Worm (Caenorhabditis elegans) whole organism, L3 larva: ENCODE data around the gene moa-1.
A peak's percentile ranks its signal among the peaks of the same experiment; 100 is the strongest.

ENCODE experiments used
- R02D3.7 ChIP-seq: fragments of 150-350 bp; optimal IDR thresholded peaks from 2 replicates; lab custom pipeline; 2014; ENCODE audit warnings: missing biosample characterization, missing genetic modification characterization
- ZK546.5 ChIP-seq: sonication (generic microtip); optimal IDR thresholded peaks from 2 replicates; lab custom pipeline; 2017; ENCODE audit warnings: missing biosample characterization, missing genetic modification characterization
- aly-2 ChIP-seq: fragments of 150-350 bp; optimal IDR thresholded peaks from 2 replicates; lab custom pipeline; 2014; ENCODE audit warnings: missing biosample characterization, missing genetic modification characterization
- ama-1 ChIP-seq: fragments of 150-350 bp; optimal IDR thresholded peaks from 2 replicates; lab custom pipeline; 2018
- ceh-16 ChIP-seq: sonication (generic microtip); optimal IDR thresholded peaks from 2 replicates; lab custom pipeline; 2017; ENCODE audit warnings: missing biosample characterization, missing genetic modification characterization
- ceh-28 ChIP-seq: fragments of 150-350 bp; optimal IDR thresholded peaks from 2 replicates; lab custom pipeline; 2014; ENCODE audit warnings: missing biosample characterization, missing genetic modification reagents, missing genetic modification characterization
- ceh-82 ChIP-seq: fragments of 150-350 bp; optimal IDR thresholded peaks from 2 replicates; lab custom pipeline; 2014; ENCODE audit warnings: missing biosample characterization, missing genetic modification characterization
- ceh-9 ChIP-seq: sonication (generic microtip); optimal IDR thresholded peaks from 2 replicates; lab custom pipeline; 2018; ENCODE audit warnings: missing biosample characterization, missing genetic modification characterization
- daf-12 ChIP-seq: fragments of 150-350 bp; optimal IDR thresholded peaks from 2 replicates; lab custom pipeline; 2014; ENCODE audit warnings: missing biosample characterization, missing genetic modification reagents, missing genetic modification characterization
- egl-27 ChIP-seq: sonication (generic microtip); optimal IDR thresholded peaks from 4 replicates; lab custom pipeline; 2017; ENCODE audit warnings: missing biosample characterization, missing genetic modification reagents, missing genetic modification characterization
- egl-5 ChIP-seq: fragments of 150-350 bp; optimal IDR thresholded peaks from 2 replicates; lab custom pipeline; 2017; ENCODE audit warnings: missing biosample characterization, missing genetic modification reagents, missing genetic modification characterization, inconsistent platforms
- elt-1 ChIP-seq: fragments of 150-350 bp; optimal IDR thresholded peaks from 2 replicates; lab custom pipeline; 2014; ENCODE audit warnings: missing biosample characterization, missing genetic modification characterization
- elt-2 ChIP-seq: sonication (generic microtip); optimal IDR thresholded peaks from 2 replicates; lab custom pipeline; 2016; ENCODE audit warnings: missing genetic modification reagents, mild to moderate bottlenecking, missing genetic modification characterization, missing compliant biosample characterization
- elt-3 ChIP-seq, 3 experiments: fragments of 150-350 bp in 1 of 3; sonication (generic microtip) in 2 of 3; optimal IDR thresholded peaks; 2 replicates in 2 of 3; 4 replicates in 1 of 3; lab custom pipeline; 2014 to 2017; ENCODE audit warnings: missing biosample characterization in 3 of 3, missing genetic modification characterization in 3 of 3
- eor-1 ChIP-seq, 2 experiments: fragments of 150-350 bp; optimal IDR thresholded peaks; 2 replicates each; lab custom pipeline; 2014 to 2018; ENCODE audit warnings: missing biosample characterization in 2 of 2, missing genetic modification characterization in 2 of 2
- fkh-10 ChIP-seq: sonication (generic microtip); optimal IDR thresholded peaks from 2 replicates; lab custom pipeline; 2017; ENCODE audit warnings: missing biosample characterization, missing genetic modification reagents, missing genetic modification characterization
- fkh-2 ChIP-seq: fragments of 150-350 bp; optimal IDR thresholded peaks from 2 replicates; lab custom pipeline; 2014; ENCODE audit warnings: missing biosample characterization, missing genetic modification reagents, missing genetic modification characterization
- fos-1 ChIP-seq: fragments of 150-350 bp; optimal IDR thresholded peaks from 2 replicates; lab custom pipeline; 2014; ENCODE audit warnings: missing biosample characterization, missing genetic modification characterization
- hmg-11 ChIP-seq: sonication (generic microtip); optimal IDR thresholded peaks from 2 replicates; lab custom pipeline; 2016; ENCODE audit warnings: missing genetic modification characterization, missing compliant biosample characterization
- jun-1 ChIP-seq: fragments of 150-350 bp; optimal IDR thresholded peaks from 2 replicates; lab custom pipeline; 2014; ENCODE audit warnings: missing biosample characterization, missing genetic modification reagents, missing genetic modification characterization
- lin-15B ChIP-seq: fragments of 150-350 bp; optimal IDR thresholded peaks from 2 replicates; lab custom pipeline; 2014; ENCODE audit warnings: missing biosample characterization, missing genetic modification characterization
- lin-39 ChIP-seq: fragments of 150-350 bp; optimal IDR thresholded peaks from 2 replicates; lab custom pipeline; 2018; ENCODE audit warnings: missing biosample characterization, missing genetic modification reagents, missing genetic modification characterization
- lsy-12 ChIP-seq: sonication (generic microtip); optimal IDR thresholded peaks from 2 replicates; lab custom pipeline; 2016; ENCODE audit warnings: mild to moderate bottlenecking, missing genetic modification characterization, missing compliant biosample characterization
- mdl-1 ChIP-seq: fragments of 150-350 bp; optimal IDR thresholded peaks from 2 replicates; lab custom pipeline; 2014; ENCODE audit warnings: missing biosample characterization, missing genetic modification characterization
- mml-1 ChIP-seq: fragments of 150-350 bp; sonication (generic microtip); optimal IDR thresholded peaks from 3 replicates; lab custom pipeline; 2014; ENCODE audit warnings: missing biosample characterization, missing genetic modification characterization
- nfya-1 ChIP-seq: sonication (generic microtip); optimal IDR thresholded peaks from 2 replicates; lab custom pipeline; 2017; ENCODE audit warnings: missing genetic modification characterization, mild to moderate bottlenecking, missing compliant biosample characterization, antibody characterized with exemption, moderate library complexity; ENCODE audit not compliant: insufficient read depth
- nhr-11 ChIP-seq: fragments of 150-350 bp; optimal IDR thresholded peaks from 2 replicates; lab custom pipeline; 2014; ENCODE audit warnings: missing biosample characterization, missing genetic modification characterization
- nhr-23 ChIP-seq: fragments of 150-350 bp; optimal IDR thresholded peaks from 2 replicates; lab custom pipeline; 2014; ENCODE audit warnings: missing biosample characterization, missing genetic modification reagents, missing genetic modification characterization
- nhr-237 ChIP-seq: fragments of 150-350 bp; optimal IDR thresholded peaks from 2 replicates; lab custom pipeline; 2014; ENCODE audit warnings: missing biosample characterization, missing genetic modification characterization
- nhr-25 ChIP-seq: sonication (generic microtip); optimal IDR thresholded peaks from 2 replicates; lab custom pipeline; 2017; ENCODE audit warnings: missing biosample characterization, missing genetic modification characterization
- nhr-28 ChIP-seq: fragments of 150-350 bp; optimal IDR thresholded peaks from 2 replicates; lab custom pipeline; 2014; ENCODE audit warnings: missing biosample characterization, missing genetic modification characterization
- nhr-43 ChIP-seq: sonication (generic microtip); optimal IDR thresholded peaks from 2 replicates; lab custom pipeline; 2016; ENCODE audit warnings: mild to moderate bottlenecking, missing genetic modification characterization, missing compliant biosample characterization; ENCODE audit not compliant: poor library complexity, severe bottlenecking
- nhr-67 ChIP-seq: fragments of 150-350 bp; optimal IDR thresholded peaks from 2 replicates; lab custom pipeline; 2014; ENCODE audit warnings: missing biosample characterization, missing genetic modification characterization
- nhr-76 ChIP-seq: fragments of 150-350 bp; sonication (generic microtip); optimal IDR thresholded peaks from 5 replicates; lab custom pipeline; 2014; ENCODE audit warnings: missing biosample characterization, missing genetic modification characterization
- nhr-77 ChIP-seq: fragments of 150-350 bp; optimal IDR thresholded peaks from 2 replicates; lab custom pipeline; 2014; ENCODE audit warnings: missing biosample characterization, missing genetic modification characterization
- pha-4 ChIP-seq: fragments of 150-350 bp; optimal IDR thresholded peaks from 2 replicates; lab custom pipeline; 2014; ENCODE audit warnings: missing biosample characterization, missing genetic modification reagents, missing genetic modification characterization
- pqm-1 ChIP-seq: fragments of 150-350 bp; optimal IDR thresholded peaks from 2 replicates; lab custom pipeline; 2017; ENCODE audit warnings: missing biosample characterization, missing genetic modification characterization, inconsistent platforms
- sea-2 ChIP-seq: fragments of 150-350 bp; sonication (generic microtip); optimal IDR thresholded peaks from 4 replicates; lab custom pipeline; 2014; ENCODE audit warnings: missing biosample characterization, missing genetic modification reagents, missing genetic modification characterization
- skn-1 ChIP-seq: fragments of 150-350 bp; optimal IDR thresholded peaks from 2 replicates; lab custom pipeline; 2014; ENCODE audit warnings: missing biosample characterization, missing genetic modification characterization
- snpc-4 ChIP-seq: fragments of 150-350 bp; optimal IDR thresholded peaks from 2 replicates; lab custom pipeline; 2014; ENCODE audit warnings: missing biosample characterization, missing genetic modification characterization
- tbx-2 ChIP-seq: sonication (generic microtip); optimal IDR thresholded peaks from 2 replicates; lab custom pipeline; 2016; ENCODE audit warnings: mild to moderate bottlenecking, missing genetic modification characterization, missing compliant biosample characterization
- unc-39 ChIP-seq: sonication (generic microtip); optimal IDR thresholded peaks from 4 replicates; lab custom pipeline; 2017; ENCODE audit warnings: missing biosample characterization, missing genetic modification characterization
- unc-62 ChIP-seq: fragments of 150-350 bp; sonication (generic microtip); optimal IDR thresholded peaks from 4 replicates; lab custom pipeline; 2014; ENCODE audit warnings: missing biosample characterization, missing genetic modification reagents, missing genetic modification characterization
- ztf-11 ChIP-seq: fragments of 150-350 bp; optimal IDR thresholded peaks from 2 replicates; lab custom pipeline; 2014; ENCODE audit warnings: missing biosample characterization, missing genetic modification characterization
- ztf-4 ChIP-seq: fragments of 150-350 bp; optimal IDR thresholded peaks from 2 replicates; lab custom pipeline; 2014; ENCODE audit warnings: missing biosample characterization, missing genetic modification characterization

Gene moa-1

ce11 chrIII:1926456-1926855 lies 43.2 kb downstream of the moa-1 start:
- TF ChIP-seq mdl-1 (tag; lab: Kevin White, UChicago) (peak; percentile 72), skn-1 (tag; lab: Kevin White, UChicago) (peak; percentile 70), nhr-76 (no peak), hmg-11 (tag; lab: Kevin White, UChicago) (peak; percentile 42), nhr-23 (tag; lab: Kevin White, UChicago) (peak; percentile 97), nhr-77 (tag; lab: Kevin White, UChicago) (peak; percentile 1), lin-15B (tag; lab: Kevin White, UChicago) (peak; percentile 51), ceh-16 (tag; lab: Kevin White, UChicago) (no peak), egl-27 (peak; percentile 92), ceh-82 (tag; lab: Kevin White, UChicago) (peak; percentile 70), nfya-1 (tag; lab: Kevin White, UChicago) (peak; percentile 97), R02D3.7 (tag; lab: Kevin White, UChicago) (peak; percentile 73), lin-39 (tag; lab: Kevin White, UChicago) (peak; percentile 97), fos-1 (tag; lab: Kevin White, UChicago) (peak; percentile 32), elt-1 (tag; lab: Kevin White, UChicago) (peak; percentile 86), nhr-11 (peak; percentile 60), lsy-12 (tag; lab: Kevin White, UChicago) (peak; percentile 79), elt-2 (tag; lab: Kevin White, UChicago) (peak; percentile 76), pqm-1 (tag; lab: Kevin White, UChicago) (peak; percentile 74), jun-1 (peak; percentile 90), tbx-2 (peak; percentile 65), pha-4 (tag; lab: Kevin White, UChicago) (peak; percentile 97), nhr-25 (tag; lab: Kevin White, UChicago) (peak; percentile 99), snpc-4 (tag; lab: Kevin White, UChicago) (peak; percentile 46), fkh-10 (peak; percentile 82), nhr-28 (no peak), nhr-237 (tag; lab: Kevin White, UChicago) (no peak), ztf-11 (tag; lab: Kevin White, UChicago) (no peak), ceh-28 (tag; lab: Kevin White, UChicago) (peak; percentile 85), ama-1 (peak; percentile 40), aly-2 (no peak), unc-62 (GFP tag; lab: Kevin White, UChicago) (peak; percentile 83), eor-1 (tag; optimal IDR thresholded peaks at IDR 0.05; lab: Kevin White, UChicago) (no peak), nhr-43 (peak; percentile 97), ZK546.5 (no peak), ztf-4 (tag; lab: Kevin White, UChicago) (peak; percentile 7)

ce11 chrIII:1925786-1926185 lies 43.9 kb downstream of the moa-1 start:
- TF ChIP-seq egl-27, result no peak
- TF ChIP-seq aly-2, result no peak
- no peak for TF ChIP-seq ztf-11 (tag; lab: Kevin White, UChicago)
- TF ChIP-seq lsy-12 (tag; lab: Kevin White, UChicago), result no peak
- no peak for TF ChIP-seq pha-4 (tag; lab: Kevin White, UChicago)
- TF ChIP-seq unc-39, result no peak
- no peak for TF ChIP-seq elt-2 (tag; lab: Kevin White, UChicago)
- TF ChIP-seq lin-15B (tag; lab: Kevin White, UChicago), result no peak
- no peak for TF ChIP-seq ceh-82 (tag; lab: Kevin White, UChicago)
- no peak for TF ChIP-seq ceh-9
- no peak for TF ChIP-seq fkh-2 (tag; lab: Kevin White, UChicago)
- no peak for TF ChIP-seq nhr-28
- TF ChIP-seq nhr-25 (tag; lab: Kevin White, UChicago), result no peak
- no peak for TF ChIP-seq ama-1

ce11 chrIII:1925048-1925537 lies 44.6 kb downstream of the moa-1 start:
- TF ChIP-seq pha-4 (tag; lab: Kevin White, UChicago) (peak; percentile 99), elt-2 (tag; lab: Kevin White, UChicago) (peak; percentile 97), elt-1 (tag; lab: Kevin White, UChicago) (peak; percentile 89), daf-12 (tag; lab: Kevin White, UChicago) (peak; percentile 75), nhr-43 (peak; percentile 99), jun-1 (peak; percentile 98), sea-2 (GFP tag; lab: Kevin White, UChicago) (peak; percentile 53), snpc-4 (tag; lab: Kevin White, UChicago) (peak; percentile 59), nfya-1 (tag; lab: Kevin White, UChicago) (peak; percentile 96), R02D3.7 (tag; lab: Kevin White, UChicago) (peak; percentile 80), ceh-82 (tag; lab: Kevin White, UChicago) (peak; percentile 92), ztf-11 (tag; lab: Kevin White, UChicago) (no peak), unc-62 (GFP tag; lab: Kevin White, UChicago) (peak; percentile 99), nhr-28 (peak; percentile 65), nhr-67 (tag; lab: Kevin White, UChicago) (no peak), ZK546.5 (no peak), unc-39 (peak; percentile 70), nhr-25 (tag; lab: Kevin White, UChicago) (peak; percentile 99), fos-1 (tag; lab: Kevin White, UChicago) (peak; percentile 87), fkh-2 (tag; lab: Kevin White, UChicago) (peak; percentile 3), lin-39 (tag; lab: Kevin White, UChicago) (peak; percentile 94), mml-1 (tag; lab: Kevin White, UChicago) (no peak), ceh-28 (tag; lab: Kevin White, UChicago) (peak; percentile 92), lsy-12 (tag; lab: Kevin White, UChicago) (peak; percentile 93), nhr-76 (peak; percentile 55), nhr-77 (tag; lab: Kevin White, UChicago) (peak; percentile 80), elt-3 (tag; optimal IDR thresholded peaks at IDR 0.05; lab: Kevin White, UChicago) (peak; percentile 29 to 87 (median 60)), egl-27 (peak; percentile 98), ztf-4 (tag; lab: Kevin White, UChicago) (peak; percentile 61), hmg-11 (tag; lab: Kevin White, UChicago) (peak; percentile 96), egl-5 (peak; percentile 88)
